Fruit fly (Drosophila melanogaster): ENCODE results near the gene t.

Gene t

dm6 chrX:9248040-9248439, 25.0 kb upstream of the t start (continued):
- peak; percentile 14 for TF ChIP-seq CG13424 (tag; optimal IDR thresholded peaks at IDR 0.05)
- peak; percentile 26 for TF ChIP-seq Hr3 (GFP tag; optimal IDR thresholded peaks at IDR 0.05)
- no peak for TF ChIP-seq schlank (tag; optimal IDR thresholded peaks at IDR 0.05)
- no peak for TF ChIP-seq CG10431 (GFP tag; optimal IDR thresholded peaks at IDR 0.05)
- TF ChIP-seq Ptx1 (GFP tag; IDR thresholded peaks at IDR 0.05): 0 out of 2 replicates have a peak, but pooled peaks have one; percentile 25
- no peak for TF ChIP-seq twi (tag; optimal IDR thresholded peaks at IDR 0.05)
- peak; percentile 15; the same call in 1 of the 2 replicates for TF ChIP-seq lmd (GFP tag; IDR thresholded peaks at IDR 0.05)
- TF ChIP-seq CG10979 (tag; optimal IDR thresholded peaks at IDR 0.05): peak; percentile 53
- no peak for TF ChIP-seq CG2199 (GFP tag; IDR thresholded peaks at IDR 0.05)
- no peak for TF ChIP-seq Camta (GFP tag; optimal IDR thresholded peaks at IDR 0.05)
- peak; percentile 19 for TF ChIP-seq zen (tag; optimal IDR thresholded peaks at IDR 0.05)
- no peak for TF ChIP-seq CG1792 (GFP tag; optimal IDR thresholded peaks at IDR 0.05)
- TF ChIP-seq Mad (GFP tag; optimal IDR thresholded peaks at IDR 0.05): no peak
- TF ChIP-seq al (GFP tag; IDR thresholded peaks at IDR 0.05): no peak
- TF ChIP-seq CG31388 (GFP tag; optimal IDR thresholded peaks at IDR 0.05): no peak
- no peak for TF ChIP-seq CG10147 (GFP tag; optimal IDR thresholded peaks at IDR 0.05)
- TF ChIP-seq gfzf (GFP tag; optimal IDR thresholded peaks at IDR 0.05): no peak
- peak; percentile 17 for TF ChIP-seq fd96Cb (tag; optimal IDR thresholded peaks at IDR 0.05)
- TF ChIP-seq CG18262 (tag; optimal IDR thresholded peaks at IDR 0.05): peak; percentile 28
- TF ChIP-seq so (GFP tag; IDR thresholded peaks at IDR 0.05): no peak
- peak; percentile 50; the same call in 2 of the 3 replicates for TF ChIP-seq row (GFP tag; IDR thresholded peaks at IDR 0.05)
- no peak for TF ChIP-seq Dbx (GFP tag; IDR thresholded peaks at IDR 0.05)
- 0 out of 2 replicates have a peak, but pooled peaks have one; percentile 20 for TF ChIP-seq CG14441 (GFP tag; IDR thresholded peaks at IDR 0.05)
- no peak for TF ChIP-seq NFAT (GFP tag; IDR thresholded peaks at IDR 0.05)
- TF ChIP-seq CG3163 (GFP tag; optimal IDR thresholded peaks at IDR 0.05): no peak
- no peak for TF ChIP-seq fru (optimal IDR thresholded peaks at IDR 0.05)
- TF ChIP-seq phol (tag; optimal IDR thresholded peaks at IDR 0.05): peak; percentile 40
- TF ChIP-seq ranshi (GFP tag; IDR thresholded peaks at IDR 0.05): 0 out of 2 replicates have a peak, but pooled peaks have one; percentile 28
- TF ChIP-seq dmrt11E (tag; optimal IDR thresholded peaks at IDR 0.05): peak; percentile 62
- no peak for TF ChIP-seq Fer2 (tag; optimal IDR thresholded peaks at IDR 0.05)
- TF ChIP-seq Chrac-16 (GFP tag; optimal IDR thresholded peaks at IDR 0.05): peak; percentile 24
- TF ChIP-seq CG1603 (tag; optimal IDR thresholded peaks at IDR 0.05): peak; percentile 22
- peak; percentile 33 for TF ChIP-seq CG9727 (GFP tag; optimal IDR thresholded peaks at IDR 0.05)
- TF ChIP-seq CG12391 (tag; optimal IDR thresholded peaks at IDR 0.05): peak; percentile 35
- TF ChIP-seq ara (GFP tag; IDR thresholded peaks at IDR 0.05): peak; percentile 53; the same call in 1 of the 2 replicates
- peak; percentile 33 for TF ChIP-seq Sox102F (GFP tag; optimal IDR thresholded peaks at IDR 0.05)
- peak; percentile 24 for TF ChIP-seq CG17359 (tag; optimal IDR thresholded peaks at IDR 0.05)
- no peak for TF ChIP-seq prd (optimal IDR thresholded peaks at IDR 0.05)
- peak; percentile 53; the same call in 2 of the 3 replicates for TF ChIP-seq prd (GFP tag; IDR thresholded peaks at IDR 0.05)
- TF ChIP-seq lab (GFP tag; optimal IDR thresholded peaks at IDR 0.05): no peak
- TF ChIP-seq esg (GFP tag; conservative IDR thresholded peaks at IDR 0.05): peak; percentile 12; the same call in 1 of the 2 replicates
- TF ChIP-seq H15 (GFP tag; IDR thresholded peaks at IDR 0.05): no peak
- TF ChIP-seq CG3726 (GFP tag; IDR thresholded peaks at IDR 0.05): no peak
- TF ChIP-seq cg (GFP tag; optimal IDR thresholded peaks at IDR 0.05): peak; percentile 61
- peak; percentile 7 for TF ChIP-seq CG2116 (GFP tag; optimal IDR thresholded peaks at IDR 0.05)
- no peak for TF ChIP-seq CG10462 (GFP tag; optimal IDR thresholded peaks at IDR 0.05)

Data from whole organism, embryonic.